Fruit fly (Drosophila melanogaster): ENCODE measurements around the gene Ir7e.

DNA sequence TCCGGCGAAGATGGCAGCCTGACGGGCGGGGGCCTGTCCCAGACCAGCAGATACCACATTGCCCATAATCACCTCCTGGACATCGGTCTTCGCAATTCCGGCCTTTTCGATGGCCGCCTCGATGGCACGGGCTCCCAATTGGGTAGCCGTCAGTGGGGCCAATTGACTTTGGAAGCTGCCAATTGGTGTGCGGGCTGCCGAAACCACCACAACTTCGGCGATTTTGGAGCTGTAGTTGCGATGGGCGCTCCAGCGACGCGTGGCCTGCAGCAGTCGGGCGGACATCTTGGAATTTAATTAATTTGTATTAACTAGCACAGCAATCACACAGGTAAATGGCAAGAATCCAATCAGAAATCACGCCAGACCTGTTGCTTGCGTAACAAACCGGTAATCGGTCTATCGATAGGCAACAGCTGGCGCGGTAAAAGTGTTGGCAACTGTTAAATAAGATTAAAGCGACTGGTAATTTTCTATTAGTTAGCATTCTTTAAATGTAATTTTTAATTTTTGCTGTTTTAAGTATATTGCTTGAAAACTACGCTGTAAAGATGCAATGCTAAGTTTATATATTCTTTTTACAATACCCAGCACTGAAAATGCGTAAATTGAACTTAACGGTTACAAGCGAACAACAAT lies 7.0 kb upstream of the Ir7e start, which contains the start of gene Acat1:
- TF ChIP-seq Myc (optimal IDR thresholded peaks at IDR 0.05) (no peak), h (optimal IDR thresholded peaks at IDR 0.05) (no peak), psq (optimal IDR thresholded peaks at IDR 0.05) (no peak), Sin3A (optimal IDR thresholded peaks at IDR 0.05) (no peak), ttk (optimal IDR thresholded peaks at IDR 0.05) (no peak), insv (optimal IDR thresholded peaks at IDR 0.05) (no peak)
